Worm (Caenorhabditis elegans): ENCODE measurements around the gene W02F12.2.

DNA sequence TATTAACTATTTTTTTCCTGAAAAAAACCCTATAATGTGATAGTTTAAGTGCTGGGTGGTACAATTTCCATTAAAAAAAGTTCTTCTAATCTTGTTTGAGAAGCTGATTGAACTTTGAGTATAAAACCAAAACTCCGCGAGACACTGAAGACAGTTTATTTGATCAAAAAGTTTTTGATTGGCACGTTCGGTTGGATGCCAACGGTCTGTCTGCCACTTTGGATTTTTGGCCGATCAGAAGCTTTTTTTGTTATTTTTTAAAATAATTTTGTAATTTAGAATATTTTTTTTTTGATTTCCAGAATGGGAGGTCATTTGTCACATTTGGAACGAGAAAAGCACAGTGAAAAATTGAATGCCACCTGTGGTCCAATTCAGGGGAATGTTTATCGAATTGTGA is 27.9 kb downstream of the W02F12.2 start, which contains the start of gene cest-28:
- TF ChIP-seq aly-2 (tag; optimal IDR thresholded peaks at IDR 0.05), result no peak
- TF ChIP-seq lin-13 (GFP tag; optimal IDR thresholded peaks at IDR 0.05), result no peak
- no peak for TF ChIP-seq snpc-4 (tag; optimal IDR thresholded peaks at IDR 0.05)
- TF ChIP-seq blmp-1 (tag; optimal IDR thresholded peaks at IDR 0.05; ENCODE audit: insufficient read depth), result no peak
- no peak for TF ChIP-seq ztf-4 (tag; optimal IDR thresholded peaks at IDR 0.05)
- TF ChIP-seq ceh-82 (tag; optimal IDR thresholded peaks at IDR 0.05), result no peak
- TF ChIP-seq lin-39 (tag; optimal IDR thresholded peaks at IDR 0.05), result no peak
- no peak for TF ChIP-seq ama-1 (optimal IDR thresholded peaks at IDR 0.05)
- TF ChIP-seq ZK546.5 (tag; optimal IDR thresholded peaks at IDR 0.05), result no peak
- no peak for TF ChIP-seq nhr-25 (tag; optimal IDR thresholded peaks at IDR 0.05)
- TF ChIP-seq egl-27 (tag; optimal IDR thresholded peaks at IDR 0.05), result no peak
- no peak for TF ChIP-seq nhr-12 (tag; optimal IDR thresholded peaks at IDR 0.05)
- TF ChIP-seq unc-62 (GFP tag; optimal IDR thresholded peaks at IDR 0.05), result no peak
- no peak for TF ChIP-seq lin-11 (tag; optimal IDR thresholded peaks at IDR 0.05)
